Worm (Caenorhabditis elegans) whole organism, L3 larva: ENCODE data around the gene C33H5.13.
A peak's percentile ranks its signal among the peaks of the same experiment; 100 is the strongest.

Source experiments
- R02D3.7 ChIP-seq: fragments of 150-350 bp; optimal IDR thresholded peaks from 2 replicates; lab custom pipeline; 2014; ENCODE audit warnings: missing biosample characterization, missing genetic modification characterization
- ZK546.5 ChIP-seq: sonication (generic microtip); optimal IDR thresholded peaks from 2 replicates; lab custom pipeline; 2017; ENCODE audit warnings: missing biosample characterization, missing genetic modification characterization
- aly-2 ChIP-seq: fragments of 150-350 bp; optimal IDR thresholded peaks from 2 replicates; lab custom pipeline; 2014; ENCODE audit warnings: missing biosample characterization, missing genetic modification characterization
- ama-1 ChIP-seq: fragments of 150-350 bp; optimal IDR thresholded peaks from 2 replicates; lab custom pipeline; 2018
- ceh-16 ChIP-seq: sonication (generic microtip); optimal IDR thresholded peaks from 2 replicates; lab custom pipeline; 2017; ENCODE audit warnings: missing biosample characterization, missing genetic modification characterization
- ceh-28 ChIP-seq: fragments of 150-350 bp; optimal IDR thresholded peaks from 2 replicates; lab custom pipeline; 2014; ENCODE audit warnings: missing biosample characterization, missing genetic modification reagents, missing genetic modification characterization
- ceh-82 ChIP-seq: fragments of 150-350 bp; optimal IDR thresholded peaks from 2 replicates; lab custom pipeline; 2014; ENCODE audit warnings: missing biosample characterization, missing genetic modification characterization
- ceh-9 ChIP-seq: sonication (generic microtip); optimal IDR thresholded peaks from 2 replicates; lab custom pipeline; 2018; ENCODE audit warnings: missing biosample characterization, missing genetic modification characterization
- daf-12 ChIP-seq: fragments of 150-350 bp; optimal IDR thresholded peaks from 2 replicates; lab custom pipeline; 2014; ENCODE audit warnings: missing biosample characterization, missing genetic modification reagents, missing genetic modification characterization
- egl-27 ChIP-seq: sonication (generic microtip); optimal IDR thresholded peaks from 4 replicates; lab custom pipeline; 2017; ENCODE audit warnings: missing biosample characterization, missing genetic modification reagents, missing genetic modification characterization
- egl-5 ChIP-seq: fragments of 150-350 bp; optimal IDR thresholded peaks from 2 replicates; lab custom pipeline; 2017; ENCODE audit warnings: missing biosample characterization, missing genetic modification reagents, missing genetic modification characterization, inconsistent platforms
- elt-1 ChIP-seq: fragments of 150-350 bp; optimal IDR thresholded peaks from 2 replicates; lab custom pipeline; 2014; ENCODE audit warnings: missing biosample characterization, missing genetic modification characterization
- elt-2 ChIP-seq: sonication (generic microtip); optimal IDR thresholded peaks from 2 replicates; lab custom pipeline; 2016; ENCODE audit warnings: missing genetic modification reagents, mild to moderate bottlenecking, missing genetic modification characterization, missing compliant biosample characterization
- elt-3 ChIP-seq, 3 experiments: fragments of 150-350 bp in 1 of 3; sonication (generic microtip) in 2 of 3; optimal IDR thresholded peaks; 2 replicates in 2 of 3; 4 replicates in 1 of 3; lab custom pipeline; 2014 to 2017; ENCODE audit warnings: missing biosample characterization in 3 of 3, missing genetic modification characterization in 3 of 3
- eor-1 ChIP-seq, 2 experiments: fragments of 150-350 bp; optimal IDR thresholded peaks; 2 replicates each; lab custom pipeline; 2014 to 2018; ENCODE audit warnings: missing biosample characterization in 2 of 2, missing genetic modification characterization in 2 of 2
- fkh-10 ChIP-seq: sonication (generic microtip); optimal IDR thresholded peaks from 2 replicates; lab custom pipeline; 2017; ENCODE audit warnings: missing biosample characterization, missing genetic modification reagents, missing genetic modification characterization
- fkh-2 ChIP-seq: fragments of 150-350 bp; optimal IDR thresholded peaks from 2 replicates; lab custom pipeline; 2014; ENCODE audit warnings: missing biosample characterization, missing genetic modification reagents, missing genetic modification characterization
- fos-1 ChIP-seq: fragments of 150-350 bp; optimal IDR thresholded peaks from 2 replicates; lab custom pipeline; 2014; ENCODE audit warnings: missing biosample characterization, missing genetic modification characterization
- hmg-11 ChIP-seq: sonication (generic microtip); optimal IDR thresholded peaks from 2 replicates; lab custom pipeline; 2016; ENCODE audit warnings: missing genetic modification characterization, missing compliant biosample characterization
- jun-1 ChIP-seq: fragments of 150-350 bp; optimal IDR thresholded peaks from 2 replicates; lab custom pipeline; 2014; ENCODE audit warnings: missing biosample characterization, missing genetic modification reagents, missing genetic modification characterization
- lin-15B ChIP-seq: fragments of 150-350 bp; optimal IDR thresholded peaks from 2 replicates; lab custom pipeline; 2014; ENCODE audit warnings: missing biosample characterization, missing genetic modification characterization
- lin-39 ChIP-seq: fragments of 150-350 bp; optimal IDR thresholded peaks from 2 replicates; lab custom pipeline; 2018; ENCODE audit warnings: missing biosample characterization, missing genetic modification reagents, missing genetic modification characterization
- lsy-12 ChIP-seq: sonication (generic microtip); optimal IDR thresholded peaks from 2 replicates; lab custom pipeline; 2016; ENCODE audit warnings: mild to moderate bottlenecking, missing genetic modification characterization, missing compliant biosample characterization
- mdl-1 ChIP-seq: fragments of 150-350 bp; optimal IDR thresholded peaks from 2 replicates; lab custom pipeline; 2014; ENCODE audit warnings: missing biosample characterization, missing genetic modification characterization
- mml-1 ChIP-seq: fragments of 150-350 bp; sonication (generic microtip); optimal IDR thresholded peaks from 3 replicates; lab custom pipeline; 2014; ENCODE audit warnings: missing biosample characterization, missing genetic modification characterization
- nfya-1 ChIP-seq: sonication (generic microtip); optimal IDR thresholded peaks from 2 replicates; lab custom pipeline; 2017; ENCODE audit warnings: missing genetic modification characterization, mild to moderate bottlenecking, missing compliant biosample characterization, antibody characterized with exemption, moderate library complexity; ENCODE audit not compliant: insufficient read depth
- nhr-11 ChIP-seq: fragments of 150-350 bp; optimal IDR thresholded peaks from 2 replicates; lab custom pipeline; 2014; ENCODE audit warnings: missing biosample characterization, missing genetic modification characterization
- nhr-12 ChIP-seq: fragments of 150-350 bp; optimal IDR thresholded peaks from 2 replicates; lab custom pipeline; 2014; ENCODE audit warnings: missing biosample characterization, missing genetic modification characterization
- nhr-23 ChIP-seq: fragments of 150-350 bp; optimal IDR thresholded peaks from 2 replicates; lab custom pipeline; 2014; ENCODE audit warnings: missing biosample characterization, missing genetic modification reagents, missing genetic modification characterization
- nhr-237 ChIP-seq: fragments of 150-350 bp; optimal IDR thresholded peaks from 2 replicates; lab custom pipeline; 2014; ENCODE audit warnings: missing biosample characterization, missing genetic modification characterization
- nhr-25 ChIP-seq: sonication (generic microtip); optimal IDR thresholded peaks from 2 replicates; lab custom pipeline; 2017; ENCODE audit warnings: missing biosample characterization, missing genetic modification characterization
- nhr-28 ChIP-seq: fragments of 150-350 bp; optimal IDR thresholded peaks from 2 replicates; lab custom pipeline; 2014; ENCODE audit warnings: missing biosample characterization, missing genetic modification characterization
- nhr-43 ChIP-seq: sonication (generic microtip); optimal IDR thresholded peaks from 2 replicates; lab custom pipeline; 2016; ENCODE audit warnings: mild to moderate bottlenecking, missing genetic modification characterization, missing compliant biosample characterization; ENCODE audit not compliant: poor library complexity, severe bottlenecking
- nhr-67 ChIP-seq: fragments of 150-350 bp; optimal IDR thresholded peaks from 2 replicates; lab custom pipeline; 2014; ENCODE audit warnings: missing biosample characterization, missing genetic modification characterization
- nhr-76 ChIP-seq: fragments of 150-350 bp; sonication (generic microtip); optimal IDR thresholded peaks from 5 replicates; lab custom pipeline; 2014; ENCODE audit warnings: missing biosample characterization, missing genetic modification characterization
- nhr-77 ChIP-seq: fragments of 150-350 bp; optimal IDR thresholded peaks from 2 replicates; lab custom pipeline; 2014; ENCODE audit warnings: missing biosample characterization, missing genetic modification characterization
- pha-4 ChIP-seq: fragments of 150-350 bp; optimal IDR thresholded peaks from 2 replicates; lab custom pipeline; 2014; ENCODE audit warnings: missing biosample characterization, missing genetic modification reagents, missing genetic modification characterization
- pqm-1 ChIP-seq: fragments of 150-350 bp; optimal IDR thresholded peaks from 2 replicates; lab custom pipeline; 2017; ENCODE audit warnings: missing biosample characterization, missing genetic modification characterization, inconsistent platforms
- sea-2 ChIP-seq: fragments of 150-350 bp; sonication (generic microtip); optimal IDR thresholded peaks from 4 replicates; lab custom pipeline; 2014; ENCODE audit warnings: missing biosample characterization, missing genetic modification reagents, missing genetic modification characterization
- skn-1 ChIP-seq: fragments of 150-350 bp; optimal IDR thresholded peaks from 2 replicates; lab custom pipeline; 2014; ENCODE audit warnings: missing biosample characterization, missing genetic modification characterization
- snpc-4 ChIP-seq: fragments of 150-350 bp; optimal IDR thresholded peaks from 2 replicates; lab custom pipeline; 2014; ENCODE audit warnings: missing biosample characterization, missing genetic modification characterization
- tbx-2 ChIP-seq: sonication (generic microtip); optimal IDR thresholded peaks from 2 replicates; lab custom pipeline; 2016; ENCODE audit warnings: mild to moderate bottlenecking, missing genetic modification characterization, missing compliant biosample characterization
- unc-39 ChIP-seq: sonication (generic microtip); optimal IDR thresholded peaks from 4 replicates; lab custom pipeline; 2017; ENCODE audit warnings: missing biosample characterization, missing genetic modification characterization
- unc-62 ChIP-seq: fragments of 150-350 bp; sonication (generic microtip); optimal IDR thresholded peaks from 4 replicates; lab custom pipeline; 2014; ENCODE audit warnings: missing biosample characterization, missing genetic modification reagents, missing genetic modification characterization
- zag-1 ChIP-seq: fragments of 150-350 bp; optimal IDR thresholded peaks from 2 replicates; lab custom pipeline; 2014; ENCODE audit warnings: missing biosample characterization, missing genetic modification characterization
- ztf-11 ChIP-seq: fragments of 150-350 bp; optimal IDR thresholded peaks from 2 replicates; lab custom pipeline; 2014; ENCODE audit warnings: missing biosample characterization, missing genetic modification characterization
- ztf-4 ChIP-seq: fragments of 150-350 bp; optimal IDR thresholded peaks from 2 replicates; lab custom pipeline; 2014; ENCODE audit warnings: missing biosample characterization, missing genetic modification characterization

C33H5.13 gene

ce11 chrIV:7789521-7789949 lies 2.5 kb downstream of the C33H5.13 start, which contains the start of gene imp-3:
Gene imp-3 (minus strand): TSS chrIV:7789613.
- no peak for TF ChIP-seq elt-1 (tag; lab: Kevin White, UChicago)
- no peak for TF ChIP-seq ceh-16 (tag; lab: Kevin White, UChicago)
- peak; percentile 74 for TF ChIP-seq pha-4 (tag; lab: Kevin White, UChicago)
- TF ChIP-seq elt-2 (tag; lab: Kevin White, UChicago) = peak; percentile 48
- peak; percentile 16 for TF ChIP-seq nhr-43 (tag; lab: Kevin White, UChicago)
- no peak for TF ChIP-seq tbx-2
- TF ChIP-seq lin-39 (tag; lab: Kevin White, UChicago) = peak; percentile 70
- peak; percentile 95 for TF ChIP-seq ama-1
- TF ChIP-seq mdl-1 = no peak
- peak; percentile 32 for TF ChIP-seq hmg-11 (tag; lab: Kevin White, UChicago)
- TF ChIP-seq nhr-25 = peak; percentile 43
- TF ChIP-seq jun-1 (tag; lab: Kevin White, UChicago) = peak; percentile 8
- peak; percentile 32 for TF ChIP-seq egl-5
- peak; percentile 46 for TF ChIP-seq lsy-12
- peak; percentile 64 for TF ChIP-seq ztf-4
- TF ChIP-seq lin-15B = peak; percentile 41
- no peak for TF ChIP-seq fos-1 (tag; lab: Kevin White, UChicago)
- peak; percentile 66 for TF ChIP-seq nfya-1 (tag; lab: Kevin White, UChicago)
- TF ChIP-seq pqm-1 = peak; percentile 17

ce11 chrIV:7785506-7786065 lies 6.5 kb downstream of the C33H5.13 start, which contains the start of gene tag-322:
Gene tag-322 (minus strand): TSS chrIV:7785556.
- TF ChIP-seq unc-39 (tag; lab: Kevin White, UChicago) (no peak), eor-1 (tag; optimal IDR thresholded peaks at IDR 0.05; lab: Kevin White, UChicago) (no peak), nhr-28 (tag; lab: Kevin White, UChicago) (no peak), R02D3.7 (tag; lab: Kevin White, UChicago) (peak; percentile 55), elt-3 (tag; optimal IDR thresholded peaks at IDR 0.05; lab: Kevin White, UChicago) (no peak), ztf-11 (tag; lab: Kevin White, UChicago) (no peak), nhr-76 (tag; lab: Kevin White, UChicago) (no peak), fkh-2 (tag; lab: Kevin White, UChicago) (no peak), daf-12 (tag; lab: Kevin White, UChicago) (no peak), ZK546.5 (tag; lab: Kevin White, UChicago) (no peak), ceh-9 (tag; lab: Kevin White, UChicago) (no peak), zag-1 (tag; lab: Kevin White, UChicago) (no peak), elt-1 (tag; lab: Kevin White, UChicago) (no peak), nhr-25 (peak; percentile 9), ceh-82 (tag; lab: Kevin White, UChicago) (no peak), tbx-2 (no peak), elt-2 (tag; lab: Kevin White, UChicago) (peak; percentile 22), pha-4 (tag; lab: Kevin White, UChicago) (peak; percentile 80), nhr-237 (tag; lab: Kevin White, UChicago) (no peak), nhr-77 (tag; lab: Kevin White, UChicago) (no peak), egl-27 (tag; lab: Kevin White, UChicago) (no peak), pqm-1 (peak; percentile 47), snpc-4 (tag; lab: Kevin White, UChicago) (peak; percentile 38), lsy-12 (peak; percentile 17), ztf-4 (no peak), nhr-43 (tag; lab: Kevin White, UChicago) (peak; percentile 35), nhr-11 (tag; lab: Kevin White, UChicago) (no peak), nfya-1 (tag; lab: Kevin White, UChicago) (peak; percentile 67), unc-62 (GFP tag; lab: Kevin White, UChicago) (no peak), fos-1 (tag; lab: Kevin White, UChicago) (no peak), nhr-12 (tag; lab: Kevin White, UChicago) (no peak), hmg-11 (tag; lab: Kevin White, UChicago) (peak; percentile 47), aly-2 (tag; lab: Kevin White, UChicago) (no peak), sea-2 (GFP tag; lab: Kevin White, UChicago) (no peak), ama-1 (no peak), fkh-10 (GFP tag; lab: Kevin White, UChicago) (no peak), jun-1 (tag; lab: Kevin White, UChicago) (peak; percentile 1), mml-1 (tag; lab: Kevin White, UChicago) (no peak), ceh-16 (tag; lab: Kevin White, UChicago) (no peak), nhr-67 (no peak), skn-1 (tag; lab: Kevin White, UChicago) (peak; percentile 40), nhr-23 (tag; lab: Kevin White, UChicago) (peak; percentile 75), lin-15B (peak; percentile 84), ceh-28 (tag; lab: Kevin White, UChicago) (peak; percentile 3), egl-5 (peak; percentile 22), mdl-1 (no peak), lin-39 (tag; lab: Kevin White, UChicago) (no peak)
